Worm (Caenorhabditis elegans) whole organism, young adult: ENCODE measurements around the gene daf-42.

Source experiments
- B0336.3 ChIP-seq: fragments of 200-800 bp; sonication (Bioruptor generic); IDR thresholded peaks from 2 replicates; pipeline ENCODE4 v1.3.6; 2022; ENCODE audit warnings: missing genetic modification characterization, missing compliant biosample characterization
- C06A6.2 ChIP-seq: fragments of 200-800 bp; sonication (Bioruptor generic); conservative IDR thresholded peaks from 2 replicates; pipeline ENCODE4 v1.3.6; 2022; ENCODE audit warnings: missing genetic modification characterization, missing compliant biosample characterization
- F23B12.7 ChIP-seq: sonication (generic microtip); optimal IDR thresholded peaks from 2 replicates; lab custom pipeline; 2017; ENCODE audit warnings: missing genetic modification characterization, mild to moderate bottlenecking, missing compliant biosample characterization, antibody characterized with exemption, moderate library complexity; ENCODE audit not compliant: insufficient read depth
- F52B5.7 ChIP-seq: sonication (generic microtip); optimal IDR thresholded peaks from 2 replicates; lab custom pipeline; 2016; ENCODE audit warnings: mild to moderate bottlenecking, missing genetic modification characterization, missing compliant biosample characterization
- K12H6.12 ChIP-seq: fragments of 200-800 bp; sonication (Bioruptor generic); optimal IDR thresholded peaks from 2 replicates; lab custom pipeline; 2018; ENCODE audit warnings: mild to moderate bottlenecking, missing genetic modification characterization, missing compliant biosample characterization
- Y79H2A.3 ChIP-seq: fragments of 200-800 bp; sonication (Bioruptor generic); conservative IDR thresholded peaks from 2 replicates; pipeline ENCODE4 v1.3.6; 2022; ENCODE audit warnings: missing genetic modification reagents, missing genetic modification characterization, missing compliant biosample characterization
- Y95B8A.8 ChIP-seq: fragments of 200-800 bp; sonication (Bioruptor generic); IDR thresholded peaks from 2 replicates; pipeline ENCODE4 v1.3.6; 2022; ENCODE audit warnings: missing genetic modification reagents, missing genetic modification characterization, missing compliant biosample characterization
- ZK185.1 ChIP-seq: sonication (generic microtip); optimal IDR thresholded peaks from 2 replicates; lab custom pipeline; 2016; ENCODE audit warnings: mild to moderate bottlenecking, missing genetic modification characterization, missing compliant biosample characterization; ENCODE audit not compliant: poor library complexity, severe bottlenecking
- atf-7 ChIP-seq: sonication (generic microtip); optimal IDR thresholded peaks from 2 replicates; lab custom pipeline; 2017; ENCODE audit warnings: mild to moderate bottlenecking, missing genetic modification characterization, missing compliant biosample characterization
- athp-1 ChIP-seq: sonication (generic microtip); optimal IDR thresholded peaks from 2 replicates; lab custom pipeline; 2017; ENCODE audit warnings: mild to moderate bottlenecking, missing genetic modification characterization, missing compliant biosample characterization
- attf-5 ChIP-seq: fragments of 200-800 bp; sonication (Bioruptor generic); optimal IDR thresholded peaks from 2 replicates; lab custom pipeline; 2018; ENCODE audit warnings: mild to moderate bottlenecking, missing genetic modification characterization, missing compliant biosample characterization
- cebp-1 ChIP-seq, 2 experiments: fragments of 200-800 bp in 1 of 2; sonication (Bioruptor generic) in 1 of 2; sonication (generic microtip) in 1 of 2; IDR thresholded peaks in 1 of 2; optimal IDR thresholded peaks in 1 of 2; 2 replicates each; pipeline versions ENCODE4 v1.3.6 to Lab custom; 2017 to 2022; ENCODE audit warnings: missing compliant biosample characterization in 2 of 2, missing genetic modification characterization in 2 of 2, mild to moderate bottlenecking in 1 of 2, missing genetic modification reagents in 1 of 2, moderate library complexity in 1 of 2
- ceh-27 ChIP-seq: fragments of 200-800 bp; sonication (Bioruptor generic); optimal IDR thresholded peaks from 2 replicates; lab custom pipeline; 2018; ENCODE audit warnings: mild to moderate bottlenecking, missing genetic modification characterization, moderate library complexity, missing compliant biosample characterization
- die-1 ChIP-seq: sonication (generic microtip); optimal IDR thresholded peaks from 2 replicates; lab custom pipeline; 2016; ENCODE audit warnings: missing genotype, mild to moderate bottlenecking, missing genetic modification characterization, missing compliant biosample characterization
- dpff-1 ChIP-seq: sonication (generic microtip); optimal IDR thresholded peaks from 2 replicates; lab custom pipeline; 2017; ENCODE audit warnings: mild to moderate bottlenecking, missing genetic modification characterization, missing compliant biosample characterization
- egl-44 ChIP-seq: fragments of 200-800 bp; sonication (Bioruptor generic); IDR thresholded peaks from 2 replicates; pipeline ENCODE4 v1.3.6; 2022; ENCODE audit warnings: missing genetic modification reagents, missing genetic modification characterization, missing compliant biosample characterization
- egrh-3 ChIP-seq: fragments of 200-800 bp; sonication (Bioruptor generic); IDR thresholded peaks from 2 replicates; pipeline ENCODE4 v1.3.6; 2022; ENCODE audit warnings: missing genetic modification reagents, missing genetic modification characterization, missing compliant biosample characterization
- ekl-4 ChIP-seq: fragments of 200-800 bp; sonication (Bioruptor generic); IDR thresholded peaks from 2 replicates; pipeline ENCODE4 v1.3.6; 2022; ENCODE audit warnings: missing genetic modification reagents, missing genetic modification characterization, missing compliant biosample characterization
- ets-4 ChIP-seq: fragments of 200-800 bp; sonication (Bioruptor generic); optimal IDR thresholded peaks from 2 replicates; lab custom pipeline; 2018; ENCODE audit warnings: mild to moderate bottlenecking, missing genetic modification characterization, missing compliant biosample characterization
- fkh-3 ChIP-seq: sonication (generic microtip); optimal IDR thresholded peaks from 2 replicates; lab custom pipeline; 2016; ENCODE audit warnings: mild to moderate bottlenecking, missing genetic modification characterization, missing compliant biosample characterization
- him-1 ChIP-seq: sonication (generic microtip); optimal IDR thresholded peaks from 2 replicates; lab custom pipeline; 2016; ENCODE audit warnings: missing genotype, missing genetic modification reagents, missing genetic modification characterization, missing compliant biosample characterization
- hlh-12 ChIP-seq: sonication (generic microtip); optimal IDR thresholded peaks from 2 replicates; lab custom pipeline; 2016; ENCODE audit warnings: missing genetic modification characterization, missing compliant biosample characterization
- hmg-1.2 ChIP-seq: fragments of 200-800 bp; sonication (Bioruptor generic); IDR thresholded peaks from 2 replicates; pipeline ENCODE4 v1.3.6; 2022; ENCODE audit warnings: missing genetic modification reagents, missing genetic modification characterization, missing compliant biosample characterization
- hsf-1 ChIP-seq: fragments of 200-800 bp; sonication (Bioruptor generic); IDR thresholded peaks from 2 replicates; pipeline ENCODE4 v1.3.6; 2022; ENCODE audit warnings: missing genetic modification reagents, missing genetic modification characterization, missing compliant biosample characterization
- lin-26 ChIP-seq: fragments of 200-800 bp; sonication (Bioruptor generic); IDR thresholded peaks from 2 replicates; pipeline ENCODE4 v1.3.6; 2022; ENCODE audit warnings: missing genetic modification reagents, missing genetic modification characterization, missing compliant biosample characterization
- lin-40 ChIP-seq: sonication (generic microtip); optimal IDR thresholded peaks from 2 replicates; lab custom pipeline; 2016; ENCODE audit warnings: missing genetic modification characterization, mild to moderate bottlenecking, missing compliant biosample characterization, missing genotype, missing genetic modification reagents
- lsl-1 ChIP-seq: fragments of 200-800 bp; sonication (Bioruptor generic); optimal IDR thresholded peaks from 2 replicates; lab custom pipeline; 2018; ENCODE audit warnings: mild to moderate bottlenecking, missing genetic modification characterization, moderate library complexity, missing compliant biosample characterization
- madf-10 ChIP-seq: sonication (generic microtip); optimal IDR thresholded peaks from 2 replicates; lab custom pipeline; 2016; ENCODE audit warnings: mild to moderate bottlenecking, missing genetic modification characterization, missing compliant biosample characterization
- madf-8 ChIP-seq: fragments of 200-800 bp; sonication (Bioruptor generic); conservative IDR thresholded peaks from 2 replicates; pipeline ENCODE4 v1.3.6; 2022; ENCODE audit warnings: missing genetic modification reagents, missing genetic modification characterization, missing compliant biosample characterization
- nfya-2 ChIP-seq: fragments of 200-800 bp; sonication (Bioruptor generic); IDR thresholded peaks from 2 replicates; pipeline ENCODE4 v1.3.6; 2022; ENCODE audit warnings: missing genetic modification reagents, missing genetic modification characterization, missing compliant biosample characterization
- nfyb-1 ChIP-seq: fragments of 200-800 bp; sonication (Bioruptor generic); IDR thresholded peaks from 2 replicates; pipeline ENCODE4 v1.3.6; 2022; ENCODE audit warnings: missing genetic modification reagents, missing genetic modification characterization, missing compliant biosample characterization
- nhr-80 ChIP-seq: sonication (generic microtip); optimal IDR thresholded peaks from 2 replicates; lab custom pipeline; 2016; ENCODE audit warnings: missing genetic modification characterization, missing compliant biosample characterization
- repo-1 ChIP-seq: sonication (generic microtip); optimal IDR thresholded peaks from 2 replicates; lab custom pipeline; 2017; ENCODE audit warnings: mild to moderate bottlenecking, missing genetic modification characterization, missing compliant biosample characterization
- rpc-1 ChIP-seq, 2 experiments: fragments of 150-350 bp in 1 of 2; sonication (generic microtip) in 1 of 2; optimal IDR thresholded peaks; 2 replicates each; lab custom pipeline; 2014 to 2018; ENCODE audit warnings: missing biosample characterization in 1 of 2, missing genetic modification characterization in 1 of 2, missing genetic modification reagents in 1 of 2, missing genotype in 1 of 2
- snpc-1.1 ChIP-seq: sonication (generic microtip); optimal IDR thresholded peaks from 2 replicates; lab custom pipeline; 2017; ENCODE audit warnings: missing genetic modification characterization, mild to moderate bottlenecking, missing compliant biosample characterization, antibody characterized with exemption, moderate library complexity, missing genotype, missing genetic modification reagents; ENCODE audit not compliant: insufficient read depth
- snpc-4 ChIP-seq, 5 experiments: fragments of 150-350 bp in 1 of 5; sonication (generic microtip) in 4 of 5; optimal IDR thresholded peaks; 2 replicates each; lab custom pipeline; 2014 to 2018; ENCODE audit warnings: missing genetic modification characterization in 5 of 5, missing biosample characterization in 3 of 5, antibody characterized with exemption in 2 of 5, mild to moderate bottlenecking in 2 of 5, missing compliant biosample characterization in 2 of 5, missing genotype in 2 of 5, moderate library complexity in 2 of 5, missing genetic modification reagents in 1 of 5
- somi-1 ChIP-seq: fragments of 200-800 bp; sonication (Bioruptor generic); optimal IDR thresholded peaks from 2 replicates; lab custom pipeline; 2018; ENCODE audit warnings: mild to moderate bottlenecking, missing genetic modification characterization, missing compliant biosample characterization
- tbp1 ChIP-seq: fragments of 200-800 bp; sonication (Bioruptor generic); optimal IDR thresholded peaks from 2 replicates; lab custom pipeline; 2018; ENCODE audit warnings: mild to moderate bottlenecking, missing genetic modification characterization, missing compliant biosample characterization
- unc-62 ChIP-seq: fragments of 150-350 bp; optimal IDR thresholded peaks from 2 replicates; lab custom pipeline; 2014; ENCODE audit warnings: missing biosample characterization, missing genetic modification reagents, missing genetic modification characterization
- zfh-2 ChIP-seq: fragments of 200-800 bp; sonication (Bioruptor generic); conservative IDR thresholded peaks from 2 replicates; pipeline ENCODE4 v1.3.6; 2022; ENCODE audit warnings: missing genetic modification reagents, missing genetic modification characterization, missing compliant biosample characterization
- zim-3 ChIP-seq: sonication (generic microtip); optimal IDR thresholded peaks from 2 replicates; lab custom pipeline; 2017; ENCODE audit warnings: mild to moderate bottlenecking, missing genetic modification characterization, moderate library complexity, missing compliant biosample characterization
- ztf-18 ChIP-seq: sonication (generic microtip); optimal IDR thresholded peaks from 2 replicates; lab custom pipeline; 2016; ENCODE audit warnings: missing genotype, mild to moderate bottlenecking, missing genetic modification characterization, missing compliant biosample characterization

daf-42 gene

DNA sequence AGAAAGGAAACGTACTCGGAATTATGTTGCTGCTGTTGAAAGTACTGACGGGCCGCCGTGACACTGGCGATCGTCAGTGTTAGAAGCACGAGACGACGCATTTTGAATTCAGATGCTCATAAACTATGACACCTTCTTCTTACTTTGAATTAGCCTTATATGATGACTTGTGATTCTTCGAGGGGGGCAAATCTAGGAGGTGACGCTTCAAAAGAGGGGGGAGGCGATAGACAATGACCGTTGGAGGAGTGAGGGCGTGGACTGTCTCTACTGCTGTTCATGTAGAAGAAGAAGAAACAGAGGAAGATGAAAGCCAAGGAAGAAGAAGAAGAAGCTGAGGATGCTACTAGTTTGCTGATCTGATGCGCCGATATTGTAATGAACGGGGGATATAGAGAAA, at the start of gene daf-42:
TSS of gene daf-42 (minus strand) at position 101 of the 400 bp plus-strand sequence.
- TF ChIP-seq hsf-1 (GFP tag; lab: Robert Waterston, UW) (no peak), madf-10 (tag; lab: Kevin White, UChicago) (no peak), snpc-1.1 (no peak), Y79H2A.3 (GFP tag; lab: Robert Waterston, UW) (no peak), die-1 (tag; lab: Kevin White, UChicago) (no peak), lin-26 (no peak), hmg-1.2 (GFP tag; lab: Robert Waterston, UW) (no peak)
- TF ChIP-seq, all 124 proteins: peak for 0

ce11 chrIV:7393700-7394099, 47.0 kb upstream of the daf-42 start, which contains the start of gene pitr-1:
Gene pitr-1 (plus strand): TSS chrIV:7394085.
- TF ChIP-seq attf-5 (GFP tag; lab: Kevin White, UChicago) (peak; percentile 16), repo-1 (no peak), nhr-80 (peak; percentile 60), cebp-1 (GFP tag; IDR thresholded peaks at IDR 0.05; lab: Robert Waterston, UW) (no peak), cebp-1 (tag; optimal IDR thresholded peaks at IDR 0.05; lab: Kevin White, UChicago) (peak; percentile 15), ZK185.1 (peak; percentile 3)

- TF ChIP-seq hlh-12 (tag; lab: Kevin White, UChicago) = no peak
- no peak for TF ChIP-seq lin-40
- no peak for TF ChIP-seq Y95B8A.8 (GFP tag; lab: Robert Waterston, UW)
- TF ChIP-seq cebp-1 (GFP tag; IDR thresholded peaks at IDR 0.05; lab: Robert Waterston, UW) = peak; percentile 95
- TF ChIP-seq cebp-1 (tag; optimal IDR thresholded peaks at IDR 0.05; lab: Kevin White, UChicago) = peak; percentile 98
- no peak for TF ChIP-seq ekl-4 (GFP tag; lab: Robert Waterston, UW)
- peak; percentile 26 for TF ChIP-seq snpc-4 (GFP tag; optimal IDR thresholded peaks at IDR 0.05; lab: Kevin White, UChicago)
- TF ChIP-seq snpc-4 (tag; optimal IDR thresholded peaks at IDR 0.05; lab: Kevin White, UChicago) = no peak
- TF ChIP-seq zfh-2 (GFP tag; lab: Robert Waterston, UW) = peak; percentile 38; the same call in 1 of the 2 replicates
- TF ChIP-seq K12H6.12 = peak; percentile 68
- no peak for TF ChIP-seq fkh-3 (tag; lab: Kevin White, UChicago)
- no peak for TF ChIP-seq Y79H2A.3 (GFP tag; lab: Robert Waterston, UW)
- TF ChIP-seq B0336.3 = no peak
- TF ChIP-seq atf-7 (tag; lab: Kevin White, UChicago) = peak; percentile 61
- TF ChIP-seq C06A6.2 = peak; percentile 58; the same call in 1 of the 2 replicates
- no peak for TF ChIP-seq F52B5.7 (tag; lab: Kevin White, UChicago)
- TF ChIP-seq zim-3 = no peak
- TF ChIP-seq somi-1 (GFP tag; lab: Kevin White, UChicago) = peak; percentile 18
- TF ChIP-seq him-1 = no peak
- no peak for TF ChIP-seq unc-62 (GFP tag; lab: Kevin White, UChicago)
- no peak for TF ChIP-seq dpff-1 (tag; lab: Kevin White, UChicago)
- TF ChIP-seq athp-1 (tag; lab: Kevin White, UChicago) = no peak
- TF ChIP-seq egl-44 (GFP tag; lab: Robert Waterston, UW) = no peak
- TF ChIP-seq ztf-18 = no peak
- no peak for TF ChIP-seq nfya-2 (GFP tag; lab: Robert Waterston, UW)
- TF ChIP-seq madf-8 = no peak
- TF ChIP-seq egrh-3 = no peak
- TF ChIP-seq lsl-1 (GFP tag; lab: Kevin White, UChicago) = no peak
- TF ChIP-seq ets-4 (GFP tag; lab: Kevin White, UChicago) = no peak
- no peak; the same call in 1 of the 2 replicates for TF ChIP-seq nfyb-1 (GFP tag; lab: Robert Waterston, UW)
- TF ChIP-seq rpc-1 (optimal IDR thresholded peaks at IDR 0.05; lab: Kevin White, UChicago) = no peak
- no peak for TF ChIP-seq rpc-1 (tag; optimal IDR thresholded peaks at IDR 0.05; lab: Kevin White, UChicago)
- no peak for TF ChIP-seq F23B12.7 (tag; lab: Kevin White, UChicago)
- no peak for TF ChIP-seq tbp1 (GFP tag; lab: Kevin White, UChicago)
- no peak for TF ChIP-seq ceh-27 (GFP tag; lab: Kevin White, UChicago)
Measured at ce11 chrIV:7391534-7392343, 45.1 kb upstream of the daf-42 start.
